Fruit fly (Drosophila melanogaster) ovary, adult (tissue): ENCODE measurements around the gene Gasp.

ENCODE experiments used
- CG17801 ChIP-seq: fragments of 200-800 bp; optimal IDR thresholded peaks from 2 replicates; lab custom pipeline; 2019; ENCODE audit warnings: missing biosample characterization, mild to moderate bottlenecking, missing genetic modification characterization, moderate library complexity; ENCODE audit not compliant: partially characterized antibody

The Gasp gene

dm6 chr3R:6078183-6078582 lies 22.5 kb downstream of the Gasp start, which contains the start of gene Or83c:
Gene Or83c (minus strand): TSS chr3R:6078283.
- no peak for TF ChIP-seq CG17801 (GFP tag; lab: Kevin White, UChicago)

dm6 chr3R:6057436-6057835 lies 43.3 kb downstream of the Gasp start, which contains the start of gene CG15580:
Gene CG15580 (minus strand): TSS chr3R:6057536.
- TF ChIP-seq CG17801 (GFP tag; lab: Kevin White, UChicago) = no peak
